Fruit fly (Drosophila melanogaster): ENCODE measurements around the gene CG3526.

DNA sequence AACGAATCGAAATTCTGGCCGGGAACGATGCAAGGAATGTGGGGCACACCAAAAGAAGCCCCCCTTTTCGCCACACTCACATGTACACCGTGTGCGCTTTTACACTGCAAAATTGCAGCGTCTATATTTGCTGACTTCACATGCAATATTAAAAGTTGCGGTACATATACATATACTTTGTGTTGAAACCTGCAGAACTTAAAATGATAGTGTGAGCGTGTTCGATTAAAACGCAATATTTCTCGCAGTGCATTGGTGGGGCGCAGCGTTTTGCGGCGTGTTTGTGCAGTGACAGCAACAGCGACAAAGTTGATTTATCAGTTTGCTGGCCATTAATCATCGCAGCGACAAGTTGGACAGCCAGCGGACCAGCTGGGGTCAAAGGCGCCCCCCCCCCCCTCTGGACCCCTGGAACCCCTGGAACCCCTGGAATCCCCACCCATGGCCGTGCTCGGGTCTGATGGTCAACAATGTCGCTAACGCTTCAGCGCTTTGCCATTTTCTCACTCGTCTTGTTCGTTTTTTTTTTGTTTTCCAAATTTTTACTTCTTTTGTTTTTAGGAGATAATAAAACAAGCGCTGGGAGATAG is 16.6 kb downstream of the CG3526 start:
- TF ChIP-seq Ets98B (GFP tag; IDR thresholded peaks at IDR 0.05): 0 out of 2 replicates have a peak, but pooled peaks have one; percentile 18
- 0 out of 3 replicates have a peak, but pooled peaks have one; percentile 27 for TF ChIP-seq fd96Ca (GFP tag; IDR thresholded peaks at IDR 0.05)
- no peak for TF ChIP-seq D1 (tag; optimal IDR thresholded peaks at IDR 0.05)
- peak; percentile 20 for TF ChIP-seq CG8159 (tag; optimal IDR thresholded peaks at IDR 0.05)
- peak; percentile 7 for TF ChIP-seq CG9948 (tag; optimal IDR thresholded peaks at IDR 0.05)
- no peak for TF ChIP-seq Pif1B (GFP tag; optimal IDR thresholded peaks at IDR 0.05)
- TF ChIP-seq Snoo (tag; optimal IDR thresholded peaks at IDR 0.05): no peak
- no peak for TF ChIP-seq rn (GFP tag; IDR thresholded peaks at IDR 0.05)
